Fruit fly (Drosophila melanogaster): ENCODE data around the gene ntc.

ntc gene

DNA sequence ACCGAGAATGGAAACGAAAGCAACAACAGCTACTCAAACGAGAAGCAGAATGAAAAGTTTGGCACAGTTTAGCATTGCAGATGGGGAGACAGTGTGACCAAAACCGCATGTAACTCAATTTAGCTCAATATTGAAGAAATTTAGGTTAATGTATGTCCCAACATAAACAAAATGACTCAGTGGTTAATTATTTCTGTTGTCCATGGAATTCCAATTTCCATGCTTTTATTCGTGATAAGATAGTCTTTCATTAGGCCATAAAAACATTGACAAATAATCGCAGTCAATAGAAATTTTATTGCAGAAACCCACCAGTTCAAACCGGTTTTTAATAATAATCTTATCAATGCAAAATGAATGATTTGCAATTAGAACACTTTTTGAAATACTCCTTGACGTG is 4.4 kb downstream of the ntc start (continued):
- no peak for TF ChIP-seq Awh (GFP tag; IDR thresholded peaks at IDR 0.05)
- TF ChIP-seq trem (tag; optimal IDR thresholded peaks at IDR 0.05), result no peak
- TF ChIP-seq Stat92E (GFP tag; optimal IDR thresholded peaks at IDR 0.05), result no peak
- peak; percentile 47 for TF ChIP-seq gem (tag; optimal IDR thresholded peaks at IDR 0.05)
- no peak for TF ChIP-seq knrl (GFP tag; IDR thresholded peaks at IDR 0.05; ENCODE audit: partially characterized antibody)
- TF ChIP-seq ato (GFP tag; IDR thresholded peaks at IDR 0.05; ENCODE audit: partially characterized antibody), result no peak
- TF ChIP-seq Tbp (GFP tag; optimal IDR thresholded peaks at IDR 0.05), result no peak
- peak; percentile 3 for TF ChIP-seq Hand (GFP tag; optimal IDR thresholded peaks at IDR 0.05)
- TF ChIP-seq Fer1 (GFP tag; optimal IDR thresholded peaks at IDR 0.05), result no peak
- TF ChIP-seq gfzf (GFP tag; optimal IDR thresholded peaks at IDR 0.05), result no peak
- peak; percentile 75 for TF ChIP-seq sd (tag; optimal IDR thresholded peaks at IDR 0.05)

DNA sequence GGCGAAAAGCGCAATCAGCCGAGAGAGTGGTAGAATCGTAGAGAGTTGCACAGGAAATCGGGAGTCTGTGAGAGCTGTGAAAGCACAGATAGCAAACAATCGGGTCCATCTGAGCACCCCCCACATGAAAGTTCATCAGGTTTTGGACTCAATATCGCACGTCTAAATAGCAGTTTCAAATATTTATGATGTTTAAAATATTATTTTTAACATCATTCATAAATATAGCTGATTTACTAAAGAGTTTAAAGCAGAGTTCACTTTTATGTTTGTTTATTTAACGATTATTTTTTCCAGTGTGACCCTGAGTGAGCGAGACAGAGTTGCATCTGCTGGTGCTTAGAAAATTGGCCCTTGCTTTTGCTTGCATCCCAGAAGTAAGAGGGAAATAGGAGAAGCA is 4.9 kb downstream of the ntc start:
- peak; percentile 46 for TF ChIP-seq Deaf1 (tag; optimal IDR thresholded peaks at IDR 0.05)
- peak; percentile 66; the same call in 2 of the 3 replicates for TF ChIP-seq Dbx (GFP tag; IDR thresholded peaks at IDR 0.05)
- no peak for TF ChIP-seq CG34376 (GFP tag; optimal IDR thresholded peaks at IDR 0.05)
- TF ChIP-seq CG8924 (tag; optimal IDR thresholded peaks at IDR 0.05), result peak; percentile 5
- peak; percentile 15 for TF ChIP-seq CG2120 (GFP tag; optimal IDR thresholded peaks at IDR 0.05)
- TF ChIP-seq row (GFP tag; IDR thresholded peaks at IDR 0.05), result peak; percentile 55
- TF ChIP-seq chif (GFP tag; optimal IDR thresholded peaks at IDR 0.05), result no peak
- no peak for TF ChIP-seq CG18262 (tag; optimal IDR thresholded peaks at IDR 0.05)
- TF ChIP-seq dmrt99B (tag; optimal IDR thresholded peaks at IDR 0.05), result peak; percentile 0
- peak; percentile 8 for TF ChIP-seq zf30C (GFP tag; optimal IDR thresholded peaks at IDR 0.05)
- no peak for TF ChIP-seq CrebB (tag; optimal IDR thresholded peaks at IDR 0.05)
- TF ChIP-seq CG13894 (tag; optimal IDR thresholded peaks at IDR 0.05), result peak; percentile 70
- peak in 1 of 2 experiments; percentile 10 for TF ChIP-seq Hr51 (GFP tag; optimal IDR thresholded peaks at IDR 0.05)
- TF ChIP-seq Xbp1 (GFP tag; optimal IDR thresholded peaks at IDR 0.05), result peak; percentile 3
- TF ChIP-seq chn (GFP tag; optimal IDR thresholded peaks at IDR 0.05), result no peak
- TF ChIP-seq CG18599 (GFP tag; optimal IDR thresholded peaks at IDR 0.05), result peak; percentile 83
- TF ChIP-seq al (GFP tag; IDR thresholded peaks at IDR 0.05), result no peak
- TF ChIP-seq tgo (GFP tag; IDR thresholded peaks at IDR 0.05), result no peak
- TF ChIP-seq CG15514 (GFP tag; optimal IDR thresholded peaks at IDR 0.05), result peak; percentile 1
- TF ChIP-seq CoRest (tag; optimal IDR thresholded peaks at IDR 0.05), result peak; percentile 9
- TF ChIP-seq Hand (GFP tag; optimal IDR thresholded peaks at IDR 0.05), result peak; percentile 15
- TF ChIP-seq Spps (tag; optimal IDR thresholded peaks at IDR 0.05), result no peak
- peak; percentile 79 for TF ChIP-seq lab (GFP tag; optimal IDR thresholded peaks at IDR 0.05)
- no peak for TF ChIP-seq TFAM (GFP tag; optimal IDR thresholded peaks at IDR 0.05)
- TF ChIP-seq Atf6 (GFP tag; IDR thresholded peaks at IDR 0.05), result 0 out of 2 replicates have a peak, but pooled peaks have one; percentile 12
- TF ChIP-seq CG7271 (tag; optimal IDR thresholded peaks at IDR 0.05), result no peak
- no peak for TF ChIP-seq pum (GFP tag; optimal IDR thresholded peaks at IDR 0.05)
- TF ChIP-seq CHES-1-like (GFP tag; optimal IDR thresholded peaks at IDR 0.05), result no peak
- 0 out of 2 replicates have a peak, but pooled peaks have one; percentile 19 for TF ChIP-seq vvl (GFP tag; IDR thresholded peaks at IDR 0.05)
- 0 out of 2 replicates have a peak, but pooled peaks have one; percentile 16 for TF ChIP-seq CG3847 (GFP tag; IDR thresholded peaks at IDR 0.05)
- peak; percentile 20 for TF ChIP-seq Fer3 (tag; optimal IDR thresholded peaks at IDR 0.05)
- TF ChIP-seq CG10147 (GFP tag; optimal IDR thresholded peaks at IDR 0.05), result peak; percentile 7
- no peak for TF ChIP-seq ase (GFP tag; IDR thresholded peaks at IDR 0.05)
- TF ChIP-seq crol (GFP tag; IDR thresholded peaks at IDR 0.05), result no peak
- TF ChIP-seq CG13296 (GFP tag; optimal IDR thresholded peaks at IDR 0.05), result peak; percentile 12
- TF ChIP-seq Trl (optimal IDR thresholded peaks at IDR 0.05), result peak; percentile 18 to 28
- TF ChIP-seq Trl (GFP tag; optimal IDR thresholded peaks at IDR 0.05), result no peak
- TF ChIP-seq Jarid2 (GFP tag; optimal IDR thresholded peaks at IDR 0.05), result no peak
- TF ChIP-seq Med (GFP tag), result peak; percentile 37
